Worm (Caenorhabditis elegans) whole organism, L3 larva: ENCODE data around the gene zmp-2.

ENCODE experiments used
- R02D3.7 ChIP-seq: fragments of 150-350 bp; optimal IDR thresholded peaks from 2 replicates; lab custom pipeline; 2014; ENCODE audit warnings: missing biosample characterization, missing genetic modification characterization
- ZK546.5 ChIP-seq: sonication (generic microtip); optimal IDR thresholded peaks from 2 replicates; lab custom pipeline; 2017; ENCODE audit warnings: missing biosample characterization, missing genetic modification characterization
- aly-2 ChIP-seq: fragments of 150-350 bp; optimal IDR thresholded peaks from 2 replicates; lab custom pipeline; 2014; ENCODE audit warnings: missing biosample characterization, missing genetic modification characterization
- ama-1 ChIP-seq: fragments of 150-350 bp; optimal IDR thresholded peaks from 2 replicates; lab custom pipeline; 2018
- ceh-16 ChIP-seq: sonication (generic microtip); optimal IDR thresholded peaks from 2 replicates; lab custom pipeline; 2017; ENCODE audit warnings: missing biosample characterization, missing genetic modification characterization
- ceh-28 ChIP-seq: fragments of 150-350 bp; optimal IDR thresholded peaks from 2 replicates; lab custom pipeline; 2014; ENCODE audit warnings: missing biosample characterization, missing genetic modification reagents, missing genetic modification characterization
- ceh-82 ChIP-seq: fragments of 150-350 bp; optimal IDR thresholded peaks from 2 replicates; lab custom pipeline; 2014; ENCODE audit warnings: missing biosample characterization, missing genetic modification characterization
- ceh-9 ChIP-seq: sonication (generic microtip); optimal IDR thresholded peaks from 2 replicates; lab custom pipeline; 2018; ENCODE audit warnings: missing biosample characterization, missing genetic modification characterization
- daf-12 ChIP-seq: fragments of 150-350 bp; optimal IDR thresholded peaks from 2 replicates; lab custom pipeline; 2014; ENCODE audit warnings: missing biosample characterization, missing genetic modification reagents, missing genetic modification characterization
- egl-27 ChIP-seq: sonication (generic microtip); optimal IDR thresholded peaks from 4 replicates; lab custom pipeline; 2017; ENCODE audit warnings: missing biosample characterization, missing genetic modification reagents, missing genetic modification characterization
- egl-5 ChIP-seq: fragments of 150-350 bp; optimal IDR thresholded peaks from 2 replicates; lab custom pipeline; 2017; ENCODE audit warnings: missing biosample characterization, missing genetic modification reagents, missing genetic modification characterization, inconsistent platforms
- elt-1 ChIP-seq: fragments of 150-350 bp; optimal IDR thresholded peaks from 2 replicates; lab custom pipeline; 2014; ENCODE audit warnings: missing biosample characterization, missing genetic modification characterization
- elt-2 ChIP-seq: sonication (generic microtip); optimal IDR thresholded peaks from 2 replicates; lab custom pipeline; 2016; ENCODE audit warnings: missing genetic modification reagents, mild to moderate bottlenecking, missing genetic modification characterization, missing compliant biosample characterization
- fkh-10 ChIP-seq: sonication (generic microtip); optimal IDR thresholded peaks from 2 replicates; lab custom pipeline; 2017; ENCODE audit warnings: missing biosample characterization, missing genetic modification reagents, missing genetic modification characterization
- jun-1 ChIP-seq: fragments of 150-350 bp; optimal IDR thresholded peaks from 2 replicates; lab custom pipeline; 2014; ENCODE audit warnings: missing biosample characterization, missing genetic modification reagents, missing genetic modification characterization
- lin-15B ChIP-seq: fragments of 150-350 bp; optimal IDR thresholded peaks from 2 replicates; lab custom pipeline; 2014; ENCODE audit warnings: missing biosample characterization, missing genetic modification characterization
- mdl-1 ChIP-seq: fragments of 150-350 bp; optimal IDR thresholded peaks from 2 replicates; lab custom pipeline; 2014; ENCODE audit warnings: missing biosample characterization, missing genetic modification characterization
- mml-1 ChIP-seq: fragments of 150-350 bp; sonication (generic microtip); optimal IDR thresholded peaks from 3 replicates; lab custom pipeline; 2014; ENCODE audit warnings: missing biosample characterization, missing genetic modification characterization
- nhr-12 ChIP-seq: fragments of 150-350 bp; optimal IDR thresholded peaks from 2 replicates; lab custom pipeline; 2014; ENCODE audit warnings: missing biosample characterization, missing genetic modification characterization
- nhr-23 ChIP-seq: fragments of 150-350 bp; optimal IDR thresholded peaks from 2 replicates; lab custom pipeline; 2014; ENCODE audit warnings: missing biosample characterization, missing genetic modification reagents, missing genetic modification characterization
- nhr-237 ChIP-seq: fragments of 150-350 bp; optimal IDR thresholded peaks from 2 replicates; lab custom pipeline; 2014; ENCODE audit warnings: missing biosample characterization, missing genetic modification characterization
- nhr-28 ChIP-seq: fragments of 150-350 bp; optimal IDR thresholded peaks from 2 replicates; lab custom pipeline; 2014; ENCODE audit warnings: missing biosample characterization, missing genetic modification characterization
- pqm-1 ChIP-seq: fragments of 150-350 bp; optimal IDR thresholded peaks from 2 replicates; lab custom pipeline; 2017; ENCODE audit warnings: missing biosample characterization, missing genetic modification characterization, inconsistent platforms
- skn-1 ChIP-seq: fragments of 150-350 bp; optimal IDR thresholded peaks from 2 replicates; lab custom pipeline; 2014; ENCODE audit warnings: missing biosample characterization, missing genetic modification characterization
- snpc-4 ChIP-seq: fragments of 150-350 bp; optimal IDR thresholded peaks from 2 replicates; lab custom pipeline; 2014; ENCODE audit warnings: missing biosample characterization, missing genetic modification characterization
- unc-39 ChIP-seq: sonication (generic microtip); optimal IDR thresholded peaks from 4 replicates; lab custom pipeline; 2017; ENCODE audit warnings: missing biosample characterization, missing genetic modification characterization
- unc-62 ChIP-seq: fragments of 150-350 bp; sonication (generic microtip); optimal IDR thresholded peaks from 4 replicates; lab custom pipeline; 2014; ENCODE audit warnings: missing biosample characterization, missing genetic modification reagents, missing genetic modification characterization
- zag-1 ChIP-seq: fragments of 150-350 bp; optimal IDR thresholded peaks from 2 replicates; lab custom pipeline; 2014; ENCODE audit warnings: missing biosample characterization, missing genetic modification characterization
- ztf-4 ChIP-seq: fragments of 150-350 bp; optimal IDR thresholded peaks from 2 replicates; lab custom pipeline; 2014; ENCODE audit warnings: missing biosample characterization, missing genetic modification characterization

The zmp-2 gene

DNA sequence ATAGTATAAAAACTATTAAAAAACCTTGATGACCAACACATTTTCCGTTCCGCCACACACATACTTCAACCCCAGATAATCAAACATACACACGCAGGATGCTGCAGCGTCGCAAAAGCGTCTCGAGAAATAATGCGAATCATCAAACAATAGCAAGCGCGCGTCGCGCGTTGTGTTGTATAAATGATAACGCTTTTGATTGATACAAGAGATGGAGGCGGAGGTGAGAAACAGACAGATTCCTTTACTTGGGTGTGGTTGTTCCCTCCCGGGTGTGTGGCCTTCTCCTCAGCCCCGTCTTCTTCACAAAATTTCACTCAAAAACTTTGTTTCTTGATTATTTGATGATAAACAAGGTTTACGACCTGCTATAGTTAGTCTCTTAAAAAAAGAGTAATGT is 39.9 kb downstream of the zmp-2 start:
- TF ChIP-seq zag-1 (tag; lab: Kevin White, UChicago) (no peak), ceh-82 (no peak), pqm-1 (tag; lab: Kevin White, UChicago) (peak; percentile 17), elt-2 (tag; lab: Kevin White, UChicago) (peak; percentile 48), mml-1 (tag; lab: Kevin White, UChicago) (no peak), skn-1 (tag; lab: Kevin White, UChicago) (no peak)

DNA sequence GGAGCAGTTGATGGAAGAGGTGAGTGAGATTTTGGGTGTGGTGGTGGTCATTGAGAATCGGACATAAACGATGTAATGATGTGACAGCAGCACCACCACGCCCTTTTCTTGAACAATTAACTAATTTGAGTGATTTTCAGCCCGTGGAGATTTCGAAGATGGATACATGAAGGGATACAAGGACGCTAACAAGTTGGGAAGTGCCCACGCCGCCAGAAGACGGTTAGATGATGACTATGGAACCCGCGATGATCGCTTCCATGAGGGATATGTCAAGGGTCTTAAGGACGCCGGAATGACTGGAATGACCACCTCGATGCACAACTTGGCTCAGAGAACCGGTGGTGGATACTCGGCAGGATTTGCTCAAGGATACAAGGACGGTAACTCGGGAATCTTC is 41.8 kb downstream of the zmp-2 start:
- TF ChIP-seq aly-2 (no peak), nhr-12 (tag; lab: Kevin White, UChicago) (no peak), elt-2 (tag; lab: Kevin White, UChicago) (no peak), jun-1 (tag; lab: Kevin White, UChicago) (no peak), ceh-28 (tag; lab: Kevin White, UChicago) (no peak), elt-1 (tag; lab: Kevin White, UChicago) (no peak), nhr-237 (tag; lab: Kevin White, UChicago) (no peak), R02D3.7 (no peak), egl-27 (no peak), ztf-4 (tag; lab: Kevin White, UChicago) (no peak), lin-15B (no peak), ZK546.5 (tag; lab: Kevin White, UChicago) (no peak), pqm-1 (tag; lab: Kevin White, UChicago) (no peak), mml-1 (tag; lab: Kevin White, UChicago) (no peak), nhr-23 (tag; lab: Kevin White, UChicago) (no peak)

DNA sequence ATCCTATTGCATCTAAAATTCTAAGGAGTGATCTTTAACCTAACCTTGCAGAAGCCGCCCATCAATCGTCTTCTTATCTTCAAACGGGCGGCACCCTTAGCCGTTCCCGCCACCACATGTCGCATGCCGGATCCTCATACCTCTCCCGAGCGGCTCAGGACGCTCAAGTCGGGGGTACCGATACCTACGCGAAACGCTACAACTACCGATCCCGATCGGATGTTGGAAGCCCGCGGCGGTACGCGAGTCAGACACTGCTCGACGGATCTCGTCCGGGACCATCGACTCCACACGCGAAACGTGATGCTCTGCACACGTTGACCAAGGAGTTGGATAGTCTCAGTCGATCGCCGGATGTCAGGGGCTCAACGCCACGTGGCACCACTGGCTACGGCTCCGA is 43.2 kb downstream of the zmp-2 start:
- no peak for TF ChIP-seq unc-39
- TF ChIP-seq aly-2: no peak
- TF ChIP-seq daf-12 (tag; lab: Kevin White, UChicago): no peak
- TF ChIP-seq R02D3.7: no peak
- no peak for TF ChIP-seq egl-5
- no peak for TF ChIP-seq ceh-16 (tag; lab: Kevin White, UChicago)
- no peak for TF ChIP-seq nhr-28 (tag; lab: Kevin White, UChicago)
- TF ChIP-seq nhr-23 (tag; lab: Kevin White, UChicago): no peak
- TF ChIP-seq snpc-4 (tag; lab: Kevin White, UChicago): no peak
- TF ChIP-seq ceh-9: no peak
- no peak for TF ChIP-seq mml-1 (tag; lab: Kevin White, UChicago)

DNA sequence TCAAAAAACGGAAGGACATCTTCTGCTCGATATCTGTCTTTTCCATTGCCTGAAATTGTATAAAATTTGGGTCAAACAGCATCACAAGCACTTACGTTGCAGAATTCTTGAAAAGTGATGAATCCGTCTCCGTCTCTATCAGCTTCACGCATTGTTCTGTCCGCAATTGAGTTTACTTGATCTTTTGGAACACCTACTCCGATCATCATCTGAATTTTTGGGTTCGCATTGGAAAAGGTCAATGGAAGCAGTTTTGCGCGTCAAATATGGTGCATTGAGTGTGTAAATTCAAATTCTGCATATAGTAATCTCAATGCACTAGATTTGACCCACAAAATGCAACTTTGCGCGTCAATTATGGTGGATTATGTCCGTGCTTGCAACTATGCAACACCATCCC is 45.4 kb downstream of the zmp-2 start:
- no peak for TF ChIP-seq mdl-1 (tag; lab: Kevin White, UChicago)
- no peak for TF ChIP-seq mml-1 (tag; lab: Kevin White, UChicago)
- no peak for TF ChIP-seq R02D3.7
- no peak for TF ChIP-seq ceh-82
- TF ChIP-seq skn-1 (tag; lab: Kevin White, UChicago): no peak
- no peak for TF ChIP-seq zag-1 (tag; lab: Kevin White, UChicago)
- no peak for TF ChIP-seq nhr-12 (tag; lab: Kevin White, UChicago)
- no peak for TF ChIP-seq egl-5
- TF ChIP-seq nhr-28 (tag; lab: Kevin White, UChicago): no peak

DNA sequence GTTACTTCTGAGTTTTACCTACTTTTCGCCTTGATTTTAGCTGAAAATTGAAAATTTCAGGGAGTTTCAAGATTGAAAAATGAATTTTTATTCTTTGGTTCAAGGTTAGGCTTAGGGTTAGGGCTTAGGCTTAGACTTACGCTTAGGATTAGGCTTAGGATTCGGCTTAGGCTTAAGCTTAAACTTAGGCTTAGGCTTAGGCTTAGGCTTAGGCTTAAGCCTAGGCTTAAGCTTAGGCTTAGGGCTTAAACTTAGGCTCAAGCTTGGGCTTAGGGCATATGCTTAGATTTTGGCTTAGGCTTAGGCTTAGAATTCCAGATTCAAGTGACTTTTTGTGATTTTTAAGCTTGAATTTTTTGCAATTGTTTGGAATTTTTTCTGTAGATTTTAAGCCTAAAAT is 47.2 kb downstream of the zmp-2 start:
- no peak for TF ChIP-seq nhr-28 (tag; lab: Kevin White, UChicago)
- TF ChIP-seq pqm-1 (tag; lab: Kevin White, UChicago): no peak
- TF ChIP-seq unc-62 (GFP tag; lab: Kevin White, UChicago): no peak
- no peak for TF ChIP-seq ama-1 (lab: Kevin White, UChicago)

DNA sequence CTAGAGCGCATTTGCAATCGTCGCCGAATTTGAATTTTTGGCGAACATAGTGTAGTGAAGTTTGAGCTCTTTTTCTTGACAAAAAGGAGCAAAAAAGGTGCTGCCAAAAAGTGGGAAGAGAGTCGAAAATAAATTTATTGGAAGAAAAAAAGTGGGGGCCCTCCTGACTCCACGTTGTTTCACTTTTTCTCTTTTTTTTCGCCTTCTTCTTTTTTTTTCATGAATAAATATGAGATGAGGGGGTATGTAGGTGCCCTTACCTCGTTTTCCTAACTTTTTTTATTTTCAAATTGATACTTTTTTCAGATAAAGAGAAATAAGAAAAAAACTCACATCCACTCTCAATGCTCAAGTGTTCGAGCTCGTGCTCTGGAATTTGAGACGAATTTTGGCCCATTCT is 49.9 kb downstream of the zmp-2 start, which contains the start of the genes Y71H2AL.2, Y71H2AL.4 and pbo-1:
Gene Y71H2AL.2 (plus strand): TSS at position 301 of the 400 bp plus-strand sequence.
Gene Y71H2AL.4 (plus strand): TSS at position 345 of the 400 bp plus-strand sequence.
Gene pbo-1 (minus strand): TSS at position 400 of the 400 bp plus-strand sequence.
- no peak for TF ChIP-seq mdl-1 (tag; lab: Kevin White, UChicago)
- TF ChIP-seq aly-2: no peak

ce11 chrIII:2686663-2687062 is 50.5 kb downstream of the zmp-2 start:
- TF ChIP-seq fkh-10 (GFP tag; lab: Kevin White, UChicago) (peak; percentile 81), snpc-4 (tag; lab: Kevin White, UChicago) (no peak)
